Fruit fly (Drosophila melanogaster): ENCODE measurements around the gene Marf.

The Marf gene

dm6 chrX:6356748-6357397, 8.9 kb upstream of the Marf start (continued):
- TF ChIP-seq CG9932 (GFP tag; IDR thresholded peaks at IDR 0.05) (0 out of 2 replicates have a peak, but pooled peaks have one; percentile 25), CG10431 (GFP tag; optimal IDR thresholded peaks at IDR 0.05) (no peak), CG11695 (GFP tag; IDR thresholded peaks at IDR 0.05) (no peak), pnt (GFP tag; optimal IDR thresholded peaks at IDR 0.05) (no peak), gce (GFP tag; IDR thresholded peaks at IDR 0.05) (no peak), CG17328 (GFP tag; IDR thresholded peaks at IDR 0.05) (no peak), nau (GFP tag; optimal IDR thresholded peaks at IDR 0.05) (no peak), CG43689 (GFP tag; IDR thresholded peaks at IDR 0.05) (no peak), sug (tag; optimal IDR thresholded peaks at IDR 0.05) (peak; percentile 94), dmrt99B (tag; optimal IDR thresholded peaks at IDR 0.05) (peak; percentile 27), PHDP (tag; optimal IDR thresholded peaks at IDR 0.05) (peak; percentile 21), sob (GFP tag; IDR thresholded peaks at IDR 0.05) (0 out of 2 replicates have a peak, but pooled peaks have one; percentile 21), Oli (tag; optimal IDR thresholded peaks at IDR 0.05) (no peak), HmgZ (tag; optimal IDR thresholded peaks at IDR 0.05) (peak; percentile 41), CG17361 (GFP tag; IDR thresholded peaks at IDR 0.05) (0 out of 3 replicates have a peak, but pooled peaks have one; percentile 15), CG6272 (GFP tag; IDR thresholded peaks at IDR 0.05) (no peak), Fer1 (GFP tag; optimal IDR thresholded peaks at IDR 0.05) (peak; percentile 28), knrl (GFP tag; IDR thresholded peaks at IDR 0.05; ENCODE audit: partially characterized antibody) (no peak), toy (GFP tag; IDR thresholded peaks at IDR 0.05) (no peak), repo (GFP tag; optimal IDR thresholded peaks at IDR 0.05) (no peak), Med (GFP tag) (peak; percentile 33), CG9817 (tag; optimal IDR thresholded peaks at IDR 0.05) (no peak), CG15514 (GFP tag; optimal IDR thresholded peaks at IDR 0.05) (peak; percentile 2), Myb (GFP tag; optimal IDR thresholded peaks at IDR 0.05) (no peak), yki (optimal IDR thresholded peaks at IDR 0.05) (no peak), HLHmδ (GFP tag; optimal IDR thresholded peaks at IDR 0.05) (no peak), Doc3 (GFP tag; IDR thresholded peaks at IDR 0.05; ENCODE audit: partially characterized antibody) (no peak), CG15479 (GFP tag; optimal IDR thresholded peaks at IDR 0.05) (no peak), Trl (optimal IDR thresholded peaks at IDR 0.05) (no peak), Trl (GFP tag; optimal IDR thresholded peaks at IDR 0.05) (no peak), Meics (GFP tag; optimal IDR thresholded peaks at IDR 0.05) (peak; percentile 32), Blimp-1 (GFP tag; optimal IDR thresholded peaks at IDR 0.05) (no peak), ssp (GFP tag; IDR thresholded peaks at IDR 0.05) (no peak), CG13296 (GFP tag; optimal IDR thresholded peaks at IDR 0.05) (peak; percentile 25), CG7786 (GFP tag; optimal IDR thresholded peaks at IDR 0.05) (no peak), Nf-YC (tag; optimal IDR thresholded peaks at IDR 0.05) (no peak), Optix (GFP tag; IDR thresholded peaks at IDR 0.05) (0 out of 3 replicates have a peak, but pooled peaks have one; percentile 25), CG9797 (GFP tag; optimal IDR thresholded peaks at IDR 0.05) (no peak), Sox100B (GFP tag; optimal IDR thresholded peaks at IDR 0.05) (peak; percentile 25), mirr (GFP tag; optimal IDR thresholded peaks at IDR 0.05) (peak; percentile 95), CG11093 (GFP tag; IDR thresholded peaks at IDR 0.05) (no peak), grau (tag; optimal IDR thresholded peaks at IDR 0.05) (peak; percentile 61), pfk (GFP tag; optimal IDR thresholded peaks at IDR 0.05) (no peak), Pdp1 (GFP tag; optimal IDR thresholded peaks at IDR 0.05) (peak in 1 of 2 experiments; percentile 15), CG1832 (GFP tag; optimal IDR thresholded peaks at IDR 0.05) (no peak), E2f1 (GFP tag; IDR thresholded peaks at IDR 0.05) (0 out of 2 replicates have a peak, but pooled peaks have one; percentile 27), dysf (GFP tag; IDR thresholded peaks at IDR 0.05) (peak; percentile 51; the same call in 2 of the 3 replicates), sisA (GFP tag; IDR thresholded peaks at IDR 0.05) (no peak), CG30403 (GFP tag; optimal IDR thresholded peaks at IDR 0.05) (peak; percentile 18), pum (GFP tag; optimal IDR thresholded peaks at IDR 0.05) (no peak)

All from whole organism, embryonic.